Worm (Caenorhabditis elegans): ENCODE measurements around the gene tra-1.

DNA sequence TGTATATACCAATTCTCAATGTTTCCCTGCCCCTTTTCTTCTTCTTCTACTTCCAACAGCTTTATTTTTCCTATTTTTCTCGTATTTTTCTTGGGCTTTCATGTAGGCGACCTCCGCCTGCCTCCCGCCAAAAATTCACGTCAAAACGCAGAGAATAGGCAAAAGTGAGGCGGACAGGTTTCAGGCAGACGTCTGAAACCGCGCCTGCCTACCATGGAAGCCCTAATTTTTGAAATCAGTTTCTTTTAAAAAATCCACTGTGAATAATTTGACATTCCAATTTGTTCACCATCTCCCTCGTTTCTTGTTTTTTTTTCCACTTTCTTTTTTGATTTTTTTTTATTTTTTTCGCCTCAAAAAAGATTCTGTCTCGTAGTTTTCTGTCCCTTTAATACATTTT, 43.8 kb upstream of the tra-1 start:
- TF ChIP-seq W03F9.2 (tag; optimal IDR thresholded peaks at IDR 0.05) (no peak), him-1 (tag; optimal IDR thresholded peaks at IDR 0.05) (no peak)

Measured in whole organism, L4/young adult.